Worm (Caenorhabditis elegans): ENCODE data around the gene H37A05.2.

DNA sequence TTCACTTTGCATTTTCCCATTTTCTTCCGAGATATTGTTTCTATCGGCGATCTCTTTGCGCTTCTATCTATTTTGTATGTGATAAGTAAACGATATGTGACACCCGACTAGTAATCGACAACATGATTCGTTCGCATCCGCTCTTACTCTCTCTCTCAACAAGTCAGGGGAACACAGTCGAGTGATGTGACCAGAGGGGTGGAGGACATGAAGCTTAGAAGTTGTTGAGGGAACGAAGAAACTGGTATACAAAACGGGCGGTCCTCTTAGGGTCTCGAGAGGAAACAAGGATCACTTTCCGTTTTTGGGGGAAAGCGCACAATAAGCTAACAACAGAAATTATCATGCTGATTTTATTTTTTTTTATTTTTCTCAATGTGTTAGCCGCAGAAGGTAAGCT lies 41.0 kb downstream of the H37A05.2 start, which contains the start of gene F53F4.4:
- no peak for TF ChIP-seq nhr-84 (tag; optimal IDR thresholded peaks at IDR 0.05)
- no peak for TF ChIP-seq pqm-1 (tag; optimal IDR thresholded peaks at IDR 0.05)
- TF ChIP-seq lin-15B (tag; optimal IDR thresholded peaks at IDR 0.05), result no peak
- no peak for TF ChIP-seq lsy-2 (tag; optimal IDR thresholded peaks at IDR 0.05)
- no peak for TF ChIP-seq ztf-11 (tag; optimal IDR thresholded peaks at IDR 0.05)
- no peak for TF ChIP-seq nhr-90 (tag; optimal IDR thresholded peaks at IDR 0.05; ENCODE audit: poor library complexity)
- TF ChIP-seq unc-30 (tag; optimal IDR thresholded peaks at IDR 0.05), result no peak
- no peak for TF ChIP-seq egl-27 (tag; optimal IDR thresholded peaks at IDR 0.05)
- TF ChIP-seq unc-130 (tag; optimal IDR thresholded peaks at IDR 0.05), result no peak
- no peak for TF ChIP-seq lin-39 (tag; optimal IDR thresholded peaks at IDR 0.05)
- no peak for TF ChIP-seq pax-3 (tag; optimal IDR thresholded peaks at IDR 0.05)
- no peak for TF ChIP-seq hpl-2 (GFP tag; optimal IDR thresholded peaks at IDR 0.05)
- TF ChIP-seq vab-15 (tag; optimal IDR thresholded peaks at IDR 0.05), result no peak
- TF ChIP-seq unc-62 (GFP tag; optimal IDR thresholded peaks at IDR 0.05), result no peak
